Fruit fly (Drosophila melanogaster) whole organism, embryonic: ENCODE measurements around the gene CG5225.

Experiments used
- Bdp1 ChIP-seq: fragments of 200-800 bp; sonication (Bioruptor generic); optimal IDR thresholded peaks from 3 replicates; lab custom pipeline; 2016; ENCODE audit warnings: missing biosample characterization, missing genetic modification characterization
- CG10267 ChIP-seq: fragments of 200-800 bp; sonication (Bioruptor generic); optimal IDR thresholded peaks from 2 replicates; lab custom pipeline; 2018; ENCODE audit warnings: missing biosample characterization, mild to moderate bottlenecking, missing genetic modification characterization, moderate library complexity
- CG10274 ChIP-seq: fragments of 200-800 bp; sonication (Bioruptor generic); optimal IDR thresholded peaks from 3 replicates; lab custom pipeline; 2017; ENCODE audit warnings: missing biosample characterization, mild to moderate bottlenecking, missing genetic modification characterization
- CG10565 ChIP-seq: fragments of 200-800 bp; sonication (Bioruptor generic); optimal IDR thresholded peaks from 3 replicates; lab custom pipeline; 2016; ENCODE audit warnings: missing biosample characterization, mild to moderate bottlenecking, missing genetic modification characterization
- CG10979 ChIP-seq: fragments of 200-800 bp; sonication (Bioruptor generic); optimal IDR thresholded peaks from 2 replicates; lab custom pipeline; 2018; ENCODE audit warnings: missing biosample characterization, mild to moderate bottlenecking, missing genetic modification characterization, moderate library complexity
- CG11560 ChIP-seq: fragments of 200-800 bp; sonication (Bioruptor generic); IDR thresholded peaks from 3 replicates; pipeline ENCODE4 v1.3.6; 2022; ENCODE audit warnings: missing biosample characterization, missing genetic modification characterization
- CG12155 ChIP-seq: fragments of 200-800 bp; sonication (Bioruptor generic); optimal IDR thresholded peaks from 3 replicates; lab custom pipeline; 2016; ENCODE audit warnings: missing biosample characterization, missing genetic modification characterization
- CG12236 ChIP-seq: fragments of 200-800 bp; sonication (Bioruptor generic); optimal IDR thresholded peaks from 2 replicates; lab custom pipeline; 2016; ENCODE audit warnings: missing biosample characterization, missing genetic modification characterization
- CG12942 ChIP-seq: fragments of 200-800 bp; sonication (Bioruptor generic); optimal IDR thresholded peaks from 3 replicates; lab custom pipeline; 2016; ENCODE audit warnings: missing biosample characterization, missing genetic modification characterization
- CG15269 ChIP-seq: fragments of 200-800 bp; sonication (Bioruptor generic); optimal IDR thresholded peaks from 2 replicates; lab custom pipeline; 2018; ENCODE audit warnings: missing biosample characterization, mild to moderate bottlenecking, missing genetic modification characterization, moderate library complexity
- CG17829 ChIP-seq: fragments of 200-800 bp; optimal IDR thresholded peaks from 2 replicates; lab custom pipeline; 2019; ENCODE audit warnings: missing biosample characterization, mild to moderate bottlenecking, missing genetic modification characterization, moderate library complexity
- CG1792 ChIP-seq: fragments of 200-800 bp; sonication (Bioruptor generic); optimal IDR thresholded peaks from 2 replicates; lab custom pipeline; 2016; ENCODE audit warnings: missing biosample characterization, missing genetic modification characterization
- CG18619 ChIP-seq: fragments of 200-800 bp; sonication (Bioruptor generic); optimal IDR thresholded peaks from 3 replicates; lab custom pipeline; 2017; ENCODE audit warnings: missing biosample characterization, mild to moderate bottlenecking, missing genetic modification characterization
- CG18764 ChIP-seq: fragments of 200-800 bp; sonication (Bioruptor generic); optimal IDR thresholded peaks from 3 replicates; lab custom pipeline; 2016; ENCODE audit warnings: missing biosample characterization, missing genetic modification characterization
- CG2199 ChIP-seq: fragments of 200-800 bp; sonication (Bioruptor generic); IDR thresholded peaks from 3 replicates; pipeline ENCODE4 v1.3.6; 2022; ENCODE audit warnings: missing biosample characterization, missing genetic modification characterization
- CG3281 ChIP-seq: fragments of 200-800 bp; sonication (Bioruptor generic); optimal IDR thresholded peaks from 3 replicates; lab custom pipeline; 2017; ENCODE audit warnings: missing biosample characterization, mild to moderate bottlenecking, missing genetic modification characterization
- CG34224 ChIP-seq: fragments of 200-800 bp; sonication (Bioruptor generic); IDR thresholded peaks from 3 replicates; pipeline ENCODE4 v1.3.6; 2022; ENCODE audit warnings: missing biosample characterization, missing genetic modification characterization; ENCODE audit not compliant: partially characterized antibody
- CG6254 ChIP-seq: fragments of 200-800 bp; sonication (Bioruptor generic); optimal IDR thresholded peaks from 3 replicates; lab custom pipeline; 2017; ENCODE audit warnings: mild to moderate bottlenecking, missing biosample characterization, missing genetic modification reagents, missing genetic modification characterization
- CG7786 ChIP-seq: fragments of 200-800 bp; sonication (Bioruptor generic); optimal IDR thresholded peaks from 2 replicates; lab custom pipeline; 2016; ENCODE audit warnings: missing biosample characterization, missing genetic modification characterization
- CG7839 ChIP-seq: fragments of 200-800 bp; sonication (Bioruptor generic); optimal IDR thresholded peaks from 3 replicates; lab custom pipeline; 2018; ENCODE audit warnings: missing biosample characterization, mild to moderate bottlenecking, missing genetic modification characterization, moderate library complexity
- CG8924 ChIP-seq: fragments of 200-800 bp; optimal IDR thresholded peaks from 3 replicates; lab custom pipeline; 2019; ENCODE audit warnings: missing biosample characterization, mild to moderate bottlenecking, missing genetic modification characterization, moderate library complexity
- CG9817 ChIP-seq: fragments of 200-800 bp; sonication (Bioruptor generic); optimal IDR thresholded peaks from 2 replicates; lab custom pipeline; 2018; ENCODE audit warnings: missing biosample characterization, mild to moderate bottlenecking, missing genetic modification characterization, moderate library complexity
- Drgx ChIP-seq: fragments of 200-800 bp; sonication (Bioruptor generic); IDR thresholded peaks from 2 replicates; pipeline ENCODE4 v1.3.6; 2022; ENCODE audit warnings: missing biosample characterization, missing genetic modification characterization
- Fer1 ChIP-seq: fragments of 200-800 bp; sonication (Bioruptor generic); optimal IDR thresholded peaks from 2 replicates; lab custom pipeline; 2017; ENCODE audit warnings: missing biosample characterization, mild to moderate bottlenecking, missing genetic modification characterization
- Hmx ChIP-seq: fragments of 200-800 bp; sonication (Bioruptor generic); optimal IDR thresholded peaks from 2 replicates; lab custom pipeline; 2016; ENCODE audit warnings: missing biosample characterization, missing genetic modification characterization
- Max ChIP-seq: fragments of 200-800 bp; sonication (Bioruptor generic); optimal IDR thresholded peaks from 2 replicates; lab custom pipeline; 2016; ENCODE audit warnings: missing biosample characterization, mild to moderate bottlenecking, missing genetic modification characterization
- Meics ChIP-seq: fragments of 200-800 bp; sonication (Bioruptor generic); optimal IDR thresholded peaks from 2 replicates; lab custom pipeline; 2017; ENCODE audit warnings: missing biosample characterization, mild to moderate bottlenecking, missing genetic modification characterization
- Ssrp ChIP-seq: fragments of 200-800 bp; sonication (Bioruptor generic); optimal IDR thresholded peaks from 2 replicates; lab custom pipeline; 2018; ENCODE audit warnings: missing biosample characterization, mild to moderate bottlenecking, missing genetic modification characterization, moderate library complexity
- Stat92E ChIP-seq, 3 experiments: fragments of >200 bp in 2 of 3; fragments of 200-800 bp in 1 of 3; sonication (Bioruptor generic) in 1 of 3; optimal IDR thresholded peaks; 2 replicates each; lab custom pipeline; 2017 to 2019; ENCODE audit warnings: missing biosample characterization in 3 of 3, missing genetic modification characterization in 3 of 3, mild to moderate bottlenecking in 1 of 3, moderate library complexity in 1 of 3
- TFAM ChIP-seq: fragments of 200-800 bp; sonication (Bioruptor generic); optimal IDR thresholded peaks from 2 replicates; lab custom pipeline; 2017; ENCODE audit warnings: missing biosample characterization, missing genetic modification characterization, inconsistent platforms
- Trl ChIP-seq, 3 experiments: fragments of >200 bp in 2 of 3; fragments of 200-800 bp in 1 of 3; sonication (Bioruptor generic) in 1 of 3; optimal IDR thresholded peaks; 2 replicates in 1 of 3; 3 replicates in 2 of 3; lab custom pipeline; 2016 to 2017; ENCODE audit warnings: missing biosample characterization in 1 of 3, missing genetic modification characterization in 1 of 3
- Usf ChIP-seq: fragments of 200-800 bp; sonication (Bioruptor generic); optimal IDR thresholded peaks from 2 replicates; lab custom pipeline; 2017; ENCODE audit warnings: missing genotype, missing biosample characterization, missing genetic modification characterization
- az2 ChIP-seq: fragments of 200-800 bp; sonication (Bioruptor generic); optimal IDR thresholded peaks from 3 replicates; lab custom pipeline; 2016; ENCODE audit warnings: missing biosample characterization, missing genetic modification characterization
- cato ChIP-seq: fragments of 200-800 bp; sonication (Bioruptor generic); optimal IDR thresholded peaks from 2 replicates; lab custom pipeline; 2016; ENCODE audit warnings: missing biosample characterization, missing genetic modification characterization, borderline replicate concordance
- dan ChIP-seq: fragments of 200-800 bp; sonication (Bioruptor generic); IDR thresholded peaks from 2 replicates; pipeline ENCODE4 v1.3.6; 2022; ENCODE audit warnings: missing biosample characterization, missing genetic modification characterization
- eve ChIP-seq, 2 experiments: fragments of >200 bp; optimal IDR thresholded peaks; 2 replicates each; lab custom pipeline; 2017; ENCODE audit warnings: missing biosample characterization in 2 of 2, missing genetic modification characterization in 2 of 2
- ewg ChIP-seq: fragments of 200-800 bp; sonication (Bioruptor generic); optimal IDR thresholded peaks from 3 replicates; lab custom pipeline; 2017; ENCODE audit warnings: mild to moderate bottlenecking, missing biosample characterization, missing genetic modification reagents, missing genetic modification characterization
- fd96Cb ChIP-seq: fragments of 200-800 bp; sonication (Bioruptor generic); optimal IDR thresholded peaks from 2 replicates; lab custom pipeline; 2018; ENCODE audit warnings: missing biosample characterization, mild to moderate bottlenecking, missing genetic modification characterization, moderate library complexity
- gsb-n ChIP-seq: fragments of 200-800 bp; sonication (Bioruptor generic); optimal IDR thresholded peaks from 3 replicates; lab custom pipeline; 2018; ENCODE audit warnings: missing biosample characterization, mild to moderate bottlenecking, missing genetic modification characterization
- ind ChIP-seq: fragments of 200-800 bp; sonication (Bioruptor generic); optimal IDR thresholded peaks from 3 replicates; lab custom pipeline; 2016; ENCODE audit warnings: missing biosample characterization, missing genetic modification characterization
- kay ChIP-seq: fragments of 200-800 bp; sonication (Bioruptor generic); optimal IDR thresholded peaks from 2 replicates; lab custom pipeline; 2016; ENCODE audit warnings: missing biosample characterization, missing genetic modification characterization
- klu ChIP-seq: fragments of 200-800 bp; sonication (Bioruptor generic); IDR thresholded peaks from 2 replicates; pipeline ENCODE4 v1.3.6; 2022; ENCODE audit warnings: missing biosample characterization, missing genetic modification characterization
- odd ChIP-seq: fragments of 200-800 bp; sonication (Bioruptor generic); optimal IDR thresholded peaks from 2 replicates; lab custom pipeline; 2017; ENCODE audit warnings: missing biosample characterization, mild to moderate bottlenecking, missing genetic modification characterization
- prd ChIP-seq, 3 experiments: fragments of >200 bp in 2 of 3; fragments of 200-800 bp in 1 of 3; sonication (Bioruptor generic) in 1 of 3; optimal IDR thresholded peaks in 2 of 3; IDR thresholded peaks in 1 of 3; 2 replicates in 2 of 3; 3 replicates in 1 of 3; pipeline versions ENCODE4 v1.3.6 to Lab custom; 2017 to 2022; ENCODE audit warnings: missing biosample characterization in 1 of 3, missing genetic modification characterization in 1 of 3
- seq ChIP-seq: fragments of 200-800 bp; sonication (Bioruptor generic); IDR thresholded peaks from 2 replicates; pipeline ENCODE4 v1.3.6; 2022; ENCODE audit warnings: missing biosample characterization, missing genetic modification characterization
- so ChIP-seq: fragments of 200-800 bp; sonication (Bioruptor generic); IDR thresholded peaks from 3 replicates; pipeline ENCODE4 v1.3.6; 2022; ENCODE audit warnings: missing biosample characterization, missing genetic modification characterization
- stwl ChIP-seq: fragments of 200-800 bp; sonication (Bioruptor generic); optimal IDR thresholded peaks from 3 replicates; lab custom pipeline; 2018; ENCODE audit warnings: missing biosample characterization, mild to moderate bottlenecking, missing genetic modification characterization, moderate library complexity
- usp ChIP-seq: fragments of >200 bp; optimal IDR thresholded peaks from 2 replicates; lab custom pipeline; 2017; ENCODE audit warnings: missing biosample characterization, missing genetic modification characterization
- zfh1 ChIP-seq: fragments of 200-800 bp; sonication (Bioruptor generic); IDR thresholded peaks from 3 replicates; pipeline ENCODE4 v1.3.6; 2022; ENCODE audit warnings: missing biosample characterization, missing genetic modification characterization
- zfh2 ChIP-seq: fragments of 200-800 bp; sonication (Bioruptor generic); optimal IDR thresholded peaks from 2 replicates; lab custom pipeline; 2016; ENCODE audit warnings: missing biosample characterization, missing genetic modification characterization

CG5225 gene

DNA sequence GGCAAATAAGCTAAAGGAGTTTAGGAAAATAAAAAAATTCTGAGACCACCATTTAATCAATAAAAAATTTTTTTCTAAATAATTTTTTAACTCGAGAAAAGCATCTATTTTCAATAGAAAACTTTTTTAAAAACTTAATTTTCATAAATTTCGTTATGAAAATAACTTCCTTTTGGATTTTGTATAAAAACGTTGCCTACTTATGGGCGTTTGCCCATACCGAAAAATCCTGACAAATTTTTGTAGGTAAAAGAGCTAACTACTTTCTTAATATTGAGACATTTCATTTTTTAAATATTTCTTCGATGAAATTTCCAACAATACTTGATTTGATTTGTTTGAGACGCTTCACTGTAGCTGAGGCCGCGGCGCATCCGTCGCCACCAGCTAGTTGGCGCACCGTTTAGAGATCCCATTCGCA is 31.8 kb downstream of the CG5225 start (continued):
- TF ChIP-seq klu (GFP tag; lab: Robert Waterston, UW) (no peak), zfh1 (peak; percentile 42; the same call in 1 of the 3 replicates), CG34224 (GFP tag; lab: Robert Waterston, UW) (no peak), CG7786 (peak; percentile 19), Fer1 (GFP tag; lab: Kevin White, UChicago) (no peak), Max (GFP tag; lab: Kevin White, UChicago) (peak; percentile 56), prd (optimal IDR thresholded peaks at IDR 0.05; lab: Kevin White, UChicago) (no peak), prd (GFP tag; IDR thresholded peaks at IDR 0.05; lab: Robert Waterston, UW) (0 out of 3 replicates have a peak, but pooled peaks have one; percentile 32), dan (GFP tag; lab: Robert Waterston, UW) (no peak), CG7839 (tag; lab: Kevin White, UChicago) (peak; percentile 62), Usf (peak; percentile 35), CG1792 (GFP tag; lab: Kevin White, UChicago) (no peak), CG10565 (GFP tag; lab: Kevin White, UChicago) (no peak), Ssrp (tag; lab: Kevin White, UChicago) (peak; percentile 66), ewg (GFP tag; lab: Kevin White, UChicago) (peak; percentile 21), CG2199 (GFP tag; lab: Robert Waterston, UW) (no peak), stwl (tag; lab: Kevin White, UChicago) (no peak), zfh2 (GFP tag; lab: Kevin White, UChicago) (peak; percentile 37), CG6254 (peak; percentile 21), usp (GFP tag; lab: Kevin White, UChicago) (no peak), CG9817 (peak; percentile 3), CG12942 (GFP tag; lab: Kevin White, UChicago) (peak; percentile 30), CG12236 (GFP tag; lab: Kevin White, UChicago) (peak; percentile 32), so (GFP tag; lab: Robert Waterston, UW) (no peak), Trl (optimal IDR thresholded peaks at IDR 0.05; lab: Kevin White, UChicago) (no peak), Trl (GFP tag; optimal IDR thresholded peaks at IDR 0.05; lab: Kevin White, UChicago) (no peak), CG15269 (tag; lab: Kevin White, UChicago) (peak; percentile 39), kay (GFP tag; lab: Kevin White, UChicago) (no peak), Stat92E (GFP tag; optimal IDR thresholded peaks at IDR 0.05; lab: Kevin White, UChicago) (no peak), CG10274 (GFP tag; lab: Kevin White, UChicago) (peak; percentile 22), Drgx (peak; percentile 72), CG10267 (tag; lab: Kevin White, UChicago) (peak; percentile 38), CG3281 (peak; percentile 55), Meics (peak; percentile 57), CG12155 (GFP tag; lab: Kevin White, UChicago) (peak; percentile 31), az2 (GFP tag; lab: Kevin White, UChicago) (peak; percentile 39), odd (GFP tag; lab: Kevin White, UChicago) (peak; percentile 10), eve (GFP tag; optimal IDR thresholded peaks at IDR 0.05; lab: Kevin White, UChicago) (peak in 1 of 2 experiments; percentile 68), Hmx (GFP tag; lab: Kevin White, UChicago) (no peak), seq (GFP tag; lab: Robert Waterston, UW) (no peak; the same call in none of the 2 replicates), CG18619 (GFP tag; lab: Kevin White, UChicago) (peak; percentile 27), gsb-n (peak; percentile 32), CG18764 (GFP tag; lab: Kevin White, UChicago) (no peak), CG10979 (tag; lab: Kevin White, UChicago) (peak; percentile 58), CG11560 (tag; lab: Robert Waterston, UW) (no peak), CG17829 (tag; lab: Kevin White, UChicago) (peak; percentile 52), Bdp1 (GFP tag; lab: Kevin White, UChicago) (no peak), TFAM (GFP tag; lab: Kevin White, UChicago) (no peak), CG8924 (tag; lab: Kevin White, UChicago) (peak; percentile 44), ind (GFP tag; lab: Kevin White, UChicago) (peak; percentile 48), fd96Cb (peak; percentile 62), cato (GFP tag; lab: Kevin White, UChicago) (no peak)
